Worm (Caenorhabditis elegans) whole organism, midembryonic: Measurements from ENCODE around the gene str-13.

Source experiments
- T22C8.4 ChIP-seq: fragments of 200-800 bp; sonication (Bioruptor generic); IDR thresholded peaks from 2 replicates; pipeline ENCODE4 v1.3.6; 2022; ENCODE audit warnings: missing genetic modification characterization, missing compliant biosample characterization
- cog-1 ChIP-seq: sonication (generic microtip); optimal IDR thresholded peaks from 2 replicates; lab custom pipeline; 2016; ENCODE audit warnings: missing genetic modification characterization, missing compliant biosample characterization
- flt-1 ChIP-seq: fragments of 200-800 bp; sonication (Bioruptor generic); IDR thresholded peaks from 2 replicates; pipeline ENCODE4 v1.3.6; 2022; ENCODE audit warnings: missing genetic modification characterization, missing compliant biosample characterization
- klf-2 ChIP-seq: fragments of 200-800 bp; sonication (Bioruptor generic); conservative IDR thresholded peaks from 2 replicates; pipeline ENCODE4 v1.3.6; 2022; ENCODE audit warnings: missing genetic modification reagents, missing genetic modification characterization, missing compliant biosample characterization
- med-1 ChIP-seq: sonication (generic microtip); optimal IDR thresholded peaks from 2 replicates; lab custom pipeline; 2017; ENCODE audit warnings: missing genetic modification characterization, mild to moderate bottlenecking, missing compliant biosample characterization, antibody characterized with exemption, missing genetic modification reagents; ENCODE audit not compliant: insufficient read depth
- tab-1 ChIP-seq: fragments of 200-800 bp; sonication (Bioruptor generic); IDR thresholded peaks from 2 replicates; pipeline ENCODE4 v1.3.6; 2022; ENCODE audit warnings: missing genetic modification characterization, missing compliant biosample characterization
- ztf-23 ChIP-seq: fragments of 200-800 bp; sonication (Bioruptor generic); IDR thresholded peaks from 2 replicates; pipeline ENCODE4 v1.3.6; 2022; ENCODE audit warnings: missing genetic modification reagents, missing genetic modification characterization, missing compliant biosample characterization
- ztf-29 ChIP-seq: fragments of 200-800 bp; sonication (Bioruptor generic); IDR thresholded peaks from 2 replicates; pipeline ENCODE4 v1.3.6; 2022; ENCODE audit warnings: missing genetic modification reagents, missing genetic modification characterization, missing compliant biosample characterization

ce11 chrV:2710192-2710591, 16.8 kb downstream of the str-13 start:
- no peak for TF ChIP-seq T22C8.4 (GFP tag; lab: Robert Waterston, UW)
- TF ChIP-seq tab-1 (GFP tag; lab: Robert Waterston, UW) = no peak
- no peak for TF ChIP-seq ztf-23 (GFP tag; lab: Robert Waterston, UW)
- no peak for TF ChIP-seq ztf-29 (GFP tag; lab: Robert Waterston, UW)
- no peak for TF ChIP-seq flt-1
- no peak for TF ChIP-seq med-1 (GFP tag; lab: Kevin White, UChicago)
- TF ChIP-seq cog-1 = no peak
- no peak for TF ChIP-seq klf-2 (GFP tag; lab: Robert Waterston, UW)
